Fruit fly (Drosophila melanogaster): Measurements from ENCODE around the gene HP4.
A peak's percentile ranks its signal among the peaks of the same experiment; 100 is the strongest.

HP4 gene

DNA sequence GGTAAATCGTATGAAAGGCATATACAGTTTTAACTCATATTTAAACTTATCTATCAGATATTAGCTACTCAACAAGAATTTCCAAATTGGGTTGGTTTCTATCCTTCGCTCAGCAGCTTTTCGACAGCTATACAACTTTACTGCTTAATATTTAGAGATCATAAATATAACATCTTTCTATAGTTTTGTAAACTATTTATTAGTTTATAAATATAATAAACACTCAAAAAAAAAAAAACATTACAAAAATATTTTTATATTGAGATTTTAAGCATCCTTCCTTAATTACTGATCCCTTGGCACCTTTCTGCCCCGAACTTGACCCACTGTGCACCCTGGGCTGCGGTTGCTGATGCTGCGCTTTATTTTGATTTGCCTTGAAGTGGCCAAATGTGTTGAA, 23.0 kb downstream of the HP4 start (continued):
- TF ChIP-seq CG7357 (GFP tag; IDR thresholded peaks at IDR 0.05) (no peak), tio (GFP tag; optimal IDR thresholded peaks at IDR 0.05) (no peak), dan (GFP tag; IDR thresholded peaks at IDR 0.05) (no peak), stwl (tag; optimal IDR thresholded peaks at IDR 0.05) (no peak), jumu (GFP tag; optimal IDR thresholded peaks at IDR 0.05) (no peak), oc (tag; optimal IDR thresholded peaks at IDR 0.05) (no peak), CG12942 (GFP tag; optimal IDR thresholded peaks at IDR 0.05) (no peak), prd (optimal IDR thresholded peaks at IDR 0.05) (no peak), prd (GFP tag; IDR thresholded peaks at IDR 0.05) (no peak; the same call in 2 of the 3 replicates), fd64A (GFP tag; optimal IDR thresholded peaks at IDR 0.05) (no peak), maf-S (GFP tag; optimal IDR thresholded peaks at IDR 0.05) (no peak), peb (GFP tag; IDR thresholded peaks at IDR 0.05) (no peak), fd102C (GFP tag; optimal IDR thresholded peaks at IDR 0.05) (no peak), ci (GFP tag; IDR thresholded peaks at IDR 0.05) (no peak), CG10565 (GFP tag; optimal IDR thresholded peaks at IDR 0.05) (no peak), Ptx1 (GFP tag; IDR thresholded peaks at IDR 0.05) (no peak), pb (GFP tag; optimal IDR thresholded peaks at IDR 0.05) (no peak), Kr (GFP tag; optimal IDR thresholded peaks at IDR 0.05) (no peak), dati (GFP tag; IDR thresholded peaks at IDR 0.05) (no peak), CG8359 (GFP tag; optimal IDR thresholded peaks at IDR 0.05; ENCODE audit: borderline replicate concordance) (no peak), Dad (GFP tag; optimal IDR thresholded peaks at IDR 0.05) (no peak), ken (GFP tag; IDR thresholded peaks at IDR 0.05) (no peak), zen (tag; optimal IDR thresholded peaks at IDR 0.05) (no peak), ftz-f1 (GFP tag; optimal IDR thresholded peaks at IDR 0.05) (no peak), CG11504 (tag; optimal IDR thresholded peaks at IDR 0.05) (no peak), CG1603 (tag; optimal IDR thresholded peaks at IDR 0.05) (no peak), pfk (GFP tag; optimal IDR thresholded peaks at IDR 0.05) (no peak), CG31365 (tag; optimal IDR thresholded peaks at IDR 0.05) (no peak), Bteb2 (GFP tag; optimal IDR thresholded peaks at IDR 0.05) (no peak), CG10321 (GFP tag; IDR thresholded peaks at IDR 0.05) (no peak), BtbVII (GFP tag; optimal IDR thresholded peaks at IDR 0.05) (no peak), sna (GFP tag; IDR thresholded peaks at IDR 0.05; ENCODE audit: partially characterized antibody) (no peak), Asciz (GFP tag; optimal IDR thresholded peaks at IDR 0.05) (peak; percentile 21), Hr39 (optimal IDR thresholded peaks at IDR 0.05) (no peak), chif (GFP tag; optimal IDR thresholded peaks at IDR 0.05) (no peak), dmrt11E (tag; optimal IDR thresholded peaks at IDR 0.05) (peak; percentile 69), bigmax (GFP tag; optimal IDR thresholded peaks at IDR 0.05) (no peak), gfzf (GFP tag; optimal IDR thresholded peaks at IDR 0.05) (no peak), kah (GFP tag; optimal IDR thresholded peaks at IDR 0.05) (no peak), NFAT (GFP tag; IDR thresholded peaks at IDR 0.05) (no peak), esg (GFP tag; conservative IDR thresholded peaks at IDR 0.05) (no peak), en (GFP tag; optimal IDR thresholded peaks at IDR 0.05) (no peak), lmd (GFP tag; IDR thresholded peaks at IDR 0.05) (peak; percentile 7; the same call in 1 of the 2 replicates), CG7271 (tag; optimal IDR thresholded peaks at IDR 0.05) (no peak), CG15601 (tag; optimal IDR thresholded peaks at IDR 0.05) (no peak), twi (tag; optimal IDR thresholded peaks at IDR 0.05) (no peak), CG18011 (GFP tag; optimal IDR thresholded peaks at IDR 0.05) (no peak), caup (GFP tag; optimal IDR thresholded peaks at IDR 0.05; ENCODE audit: severe bottlenecking) (no peak), NC2β (GFP tag; optimal IDR thresholded peaks at IDR 0.05) (no peak), row (GFP tag; IDR thresholded peaks at IDR 0.05) (peak; percentile 25; the same call in 1 of the 3 replicates), CG4617 (GFP tag; optimal IDR thresholded peaks at IDR 0.05; ENCODE audit: borderline replicate concordance) (no peak), pzg (GFP tag; optimal IDR thresholded peaks at IDR 0.05) (no peak)

Data from whole organism, embryonic.